Worm (Caenorhabditis elegans): ENCODE measurements around the gene str-225.

Gene str-225

DNA sequence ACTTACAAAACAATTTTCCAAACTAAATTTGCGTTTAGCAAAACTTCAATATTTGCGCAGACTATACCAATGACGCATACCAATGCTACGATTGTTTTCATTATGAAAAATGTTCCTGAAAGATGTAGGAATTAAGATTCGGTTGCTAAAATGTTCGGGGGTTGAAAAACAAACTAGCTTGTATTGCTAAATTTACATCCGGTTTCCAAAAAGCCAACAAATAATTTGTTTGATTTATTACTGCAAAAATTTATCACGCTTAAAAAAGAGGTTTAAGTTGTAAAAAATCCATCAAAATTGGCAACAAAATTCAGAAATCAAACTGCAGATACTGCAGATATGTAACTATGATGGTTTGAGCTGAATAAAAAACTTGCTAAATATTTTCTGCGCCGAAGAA is 27.3 kb upstream of the str-225 start, which contains the start of gene srbc-30:
TSS of gene srbc-30 (minus strand) at position 101 of the 400 bp plus-strand sequence.
- no peak for TF ChIP-seq B0310.2 (tag; optimal IDR thresholded peaks at IDR 0.05)
- TF ChIP-seq ceh-36 (tag; optimal IDR thresholded peaks at IDR 0.05): no peak
- no peak for TF ChIP-seq flt-1 (GFP tag; IDR thresholded peaks at IDR 0.05)
- no peak for TF ChIP-seq hnd-1 (tag; optimal IDR thresholded peaks at IDR 0.05)
- no peak for TF ChIP-seq ets-7 (tag; optimal IDR thresholded peaks at IDR 0.05)
- no peak for TF ChIP-seq pes-1 (GFP tag; IDR thresholded peaks at IDR 0.05)
- TF ChIP-seq hmg-4 (GFP tag; optimal IDR thresholded peaks at IDR 0.05): no peak

DNA sequence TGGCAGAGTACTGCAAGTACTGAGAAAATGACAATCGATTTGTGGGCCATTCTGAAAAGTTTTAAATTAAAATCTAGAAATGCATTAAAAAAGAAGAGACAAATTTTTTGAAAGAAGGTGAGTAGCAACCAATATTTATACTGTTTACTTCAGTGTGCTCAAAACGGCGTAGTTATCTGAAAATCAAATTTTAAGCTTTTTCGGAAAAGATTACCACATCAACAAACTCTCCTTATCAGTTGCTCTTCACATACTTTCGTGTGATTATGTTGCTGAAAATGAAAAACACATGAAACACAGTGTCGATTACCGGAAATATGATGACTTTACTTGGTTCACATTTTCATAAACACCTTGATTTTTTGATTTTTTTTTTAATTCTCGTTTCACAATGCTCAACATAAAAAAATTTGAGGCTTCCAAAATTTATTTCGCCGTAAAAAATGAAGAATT is 25.0 kb upstream of the str-225 start, which contains the start of gene lys-7:
TSS of gene lys-7 (minus strand) at position 51 of the 453 bp plus-strand sequence.
- TF ChIP-seq ets-7 (tag; optimal IDR thresholded peaks at IDR 0.05): no peak
- no peak for TF ChIP-seq flt-1 (GFP tag; IDR thresholded peaks at IDR 0.05)
- no peak for TF ChIP-seq hmg-4 (GFP tag; optimal IDR thresholded peaks at IDR 0.05)
- TF ChIP-seq hmbx-1 (tag; optimal IDR thresholded peaks at IDR 0.05): no peak
- TF ChIP-seq ama-1 (optimal IDR thresholded peaks at IDR 0.05): no peak
- no peak for TF ChIP-seq sea-1 (GFP tag; conservative IDR thresholded peaks at IDR 0.05)
- TF ChIP-seq aly-1 (tag; optimal IDR thresholded peaks at IDR 0.05): no peak
- TF ChIP-seq scrt-1 (GFP tag; IDR thresholded peaks at IDR 0.05): no peak
- TF ChIP-seq tbx-37 (GFP tag; conservative IDR thresholded peaks at IDR 0.05): no peak
- TF ChIP-seq B0310.2 (tag; optimal IDR thresholded peaks at IDR 0.05): no peak
- no peak for TF ChIP-seq ceh-13 (GFP tag; optimal IDR thresholded peaks at IDR 0.05)
- TF ChIP-seq F13C5.2 (tag; optimal IDR thresholded peaks at IDR 0.05): no peak
- no peak for TF ChIP-seq tra-4 (tag; optimal IDR thresholded peaks at IDR 0.05)
- no peak for TF ChIP-seq tbx-11 (GFP tag; IDR thresholded peaks at IDR 0.05)
- TF ChIP-seq pes-1 (GFP tag; IDR thresholded peaks at IDR 0.05): no peak
- no peak for TF ChIP-seq hnd-1 (tag; optimal IDR thresholded peaks at IDR 0.05)
- no peak for TF ChIP-seq ceh-36 (tag; optimal IDR thresholded peaks at IDR 0.05)

DNA sequence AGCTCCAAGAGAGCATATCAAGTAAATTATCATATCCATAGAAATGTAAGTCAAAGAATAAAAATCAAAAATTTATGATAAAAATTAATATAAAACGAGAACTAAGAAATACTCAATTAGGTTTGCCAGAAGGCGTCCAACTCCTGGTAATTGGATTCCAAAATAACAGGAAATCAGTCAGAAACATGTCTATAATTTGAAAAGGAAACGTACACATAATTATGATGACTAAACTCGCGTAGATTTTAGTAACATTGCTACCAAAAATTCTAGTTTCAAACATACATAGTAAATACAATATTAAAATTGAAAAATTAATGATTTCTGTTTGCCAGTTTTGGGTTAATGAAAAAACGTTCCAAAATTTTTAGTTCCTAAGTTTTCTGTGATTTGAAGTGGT is 22.9 kb upstream of the str-225 start, which contains the start of gene srbc-33:
TSS of gene srbc-33 (minus strand) at position 101 of the 400 bp plus-strand sequence.
- no peak for TF ChIP-seq hmbx-1 (tag; optimal IDR thresholded peaks at IDR 0.05)
- TF ChIP-seq tbx-37 (GFP tag; conservative IDR thresholded peaks at IDR 0.05): no peak
- no peak for TF ChIP-seq hnd-1 (tag; optimal IDR thresholded peaks at IDR 0.05)
- no peak for TF ChIP-seq flt-1 (GFP tag; IDR thresholded peaks at IDR 0.05)
- no peak for TF ChIP-seq ets-7 (tag; optimal IDR thresholded peaks at IDR 0.05)
- TF ChIP-seq ama-1 (optimal IDR thresholded peaks at IDR 0.05): no peak
- TF ChIP-seq ceh-36 (tag; optimal IDR thresholded peaks at IDR 0.05): no peak

DNA sequence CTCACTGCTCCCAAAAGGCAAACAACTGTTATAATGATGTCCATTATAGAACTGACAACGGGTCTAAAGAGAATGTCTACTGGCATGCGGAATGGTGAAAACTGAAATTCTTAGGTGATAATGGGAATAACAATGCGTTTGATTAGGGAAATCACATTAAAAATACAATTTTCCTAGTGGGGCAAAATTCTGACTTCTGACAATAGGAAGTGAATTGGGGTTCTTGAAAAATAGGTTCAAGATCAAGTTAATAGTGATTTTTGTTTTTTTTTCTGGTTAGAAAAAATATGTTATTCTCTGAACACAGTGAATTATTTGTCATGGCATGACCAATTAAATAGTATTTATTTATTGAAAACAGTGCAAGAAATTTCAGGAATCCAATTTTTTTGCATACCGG is 20.8 kb upstream of the str-225 start, which contains the start of gene srbc-32:
TSS of gene srbc-32 (minus strand) at position 101 of the 400 bp plus-strand sequence.
- TF ChIP-seq hmbx-1 (tag; optimal IDR thresholded peaks at IDR 0.05): no peak
- no peak for TF ChIP-seq hmg-4 (GFP tag; optimal IDR thresholded peaks at IDR 0.05)
- TF ChIP-seq tbx-37 (GFP tag; conservative IDR thresholded peaks at IDR 0.05): no peak
- no peak for TF ChIP-seq sea-1 (GFP tag; conservative IDR thresholded peaks at IDR 0.05)
- TF ChIP-seq hnd-1 (tag; optimal IDR thresholded peaks at IDR 0.05): no peak
- no peak for TF ChIP-seq ets-7 (tag; optimal IDR thresholded peaks at IDR 0.05)
- TF ChIP-seq ama-1 (optimal IDR thresholded peaks at IDR 0.05): no peak
- no peak for TF ChIP-seq B0310.2 (tag; optimal IDR thresholded peaks at IDR 0.05)
- no peak for TF ChIP-seq ceh-36 (tag; optimal IDR thresholded peaks at IDR 0.05)
- no peak for TF ChIP-seq scrt-1 (GFP tag; IDR thresholded peaks at IDR 0.05)
- TF ChIP-seq tra-4 (tag; optimal IDR thresholded peaks at IDR 0.05): no peak
- no peak for TF ChIP-seq pes-1 (GFP tag; IDR thresholded peaks at IDR 0.05)

DNA sequence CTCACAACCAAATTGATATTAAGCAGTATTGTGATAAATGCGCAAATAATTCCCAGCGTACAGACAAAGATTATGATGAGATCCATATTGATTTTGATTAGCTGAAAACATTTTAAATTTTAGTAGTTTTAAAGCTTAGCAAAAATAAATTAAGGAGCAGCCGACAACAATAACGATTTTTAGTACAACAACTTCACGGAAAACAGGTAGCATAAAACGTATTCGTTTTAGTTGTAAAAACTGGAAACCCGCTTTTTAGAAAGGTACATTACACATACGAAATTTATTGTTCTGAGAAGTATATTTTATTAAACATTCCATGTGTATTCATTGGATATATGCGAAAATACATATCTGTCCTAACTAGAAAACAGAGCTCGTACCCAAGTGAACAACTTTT is 17.2 kb upstream of the str-225 start, which contains the start of gene srbc-36:
TSS of gene srbc-36 (minus strand) at position 101 of the 400 bp plus-strand sequence.
- TF ChIP-seq hmg-4 (GFP tag; optimal IDR thresholded peaks at IDR 0.05) (no peak), ets-7 (tag; optimal IDR thresholded peaks at IDR 0.05) (no peak), flt-1 (GFP tag; IDR thresholded peaks at IDR 0.05) (no peak), ama-1 (optimal IDR thresholded peaks at IDR 0.05) (no peak), ceh-36 (tag; optimal IDR thresholded peaks at IDR 0.05) (no peak), tra-4 (tag; optimal IDR thresholded peaks at IDR 0.05) (no peak), tbx-11 (GFP tag; IDR thresholded peaks at IDR 0.05) (no peak), hnd-1 (tag; optimal IDR thresholded peaks at IDR 0.05) (no peak), pes-1 (GFP tag; IDR thresholded peaks at IDR 0.05) (no peak), hmbx-1 (tag; optimal IDR thresholded peaks at IDR 0.05) (no peak), B0310.2 (tag; optimal IDR thresholded peaks at IDR 0.05) (no peak), aly-1 (tag; optimal IDR thresholded peaks at IDR 0.05) (no peak), ceh-13 (GFP tag; optimal IDR thresholded peaks at IDR 0.05) (no peak), F13C5.2 (tag; optimal IDR thresholded peaks at IDR 0.05) (no peak)

DNA sequence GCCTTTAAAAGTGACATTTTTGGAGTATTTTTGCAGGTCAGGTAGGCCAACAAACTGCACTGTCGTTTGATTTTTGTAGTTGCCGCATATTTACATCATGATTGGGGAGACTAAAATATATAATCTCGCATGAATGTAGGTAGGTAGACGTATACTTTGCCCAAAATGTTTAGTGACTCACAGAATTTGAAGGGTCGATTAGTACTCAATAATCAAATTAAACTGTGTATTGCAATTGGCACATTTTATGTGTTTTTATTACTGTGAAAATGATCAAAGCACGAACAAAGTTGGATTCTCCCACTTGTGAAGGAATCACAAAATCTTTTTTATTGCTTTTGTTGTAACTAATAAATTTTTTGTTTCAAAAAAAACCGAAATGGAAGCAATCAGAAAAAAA is 10.7 kb upstream of the str-225 start, which contains the start of gene C07G3.15:
TSS of gene C07G3.15 (minus strand) at position 101 of the 400 bp plus-strand sequence.
- TF ChIP-seq ceh-13 (GFP tag; optimal IDR thresholded peaks at IDR 0.05) (no peak), pes-1 (GFP tag; IDR thresholded peaks at IDR 0.05) (no peak), scrt-1 (GFP tag; IDR thresholded peaks at IDR 0.05) (no peak), F13C5.2 (tag; optimal IDR thresholded peaks at IDR 0.05) (no peak), hmg-4 (GFP tag; optimal IDR thresholded peaks at IDR 0.05) (no peak), hmbx-1 (tag; optimal IDR thresholded peaks at IDR 0.05) (no peak), ets-7 (tag; optimal IDR thresholded peaks at IDR 0.05) (no peak), B0310.2 (tag; optimal IDR thresholded peaks at IDR 0.05) (no peak), hnd-1 (tag; optimal IDR thresholded peaks at IDR 0.05) (no peak), ama-1 (optimal IDR thresholded peaks at IDR 0.05) (no peak)

DNA sequence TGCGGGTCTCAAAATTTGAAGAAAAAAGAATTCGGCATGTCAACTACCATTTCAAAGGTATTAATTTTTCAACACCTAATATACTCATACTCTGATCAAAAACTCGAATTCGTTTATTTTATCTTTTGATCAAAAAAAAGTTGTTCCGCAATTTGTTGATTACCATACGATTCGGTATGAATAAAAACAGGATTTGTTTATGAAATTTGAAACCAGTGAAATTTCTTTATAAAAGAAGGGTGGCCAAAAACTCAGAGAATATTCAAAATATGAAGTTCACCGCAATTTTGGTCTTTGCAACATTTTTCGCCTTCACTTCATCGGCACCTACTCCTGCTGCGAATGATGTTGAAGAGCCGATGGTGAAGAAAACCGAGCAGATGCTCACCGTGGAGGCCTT is 5.6 kb upstream of the str-225 start, which contains the start of the genes C07G3.8 and C07G3.10:
TSS of gene C07G3.8 (minus strand) at position 101 of the 400 bp plus-strand sequence.
TSS of gene C07G3.10 (plus strand) at position 270 of the 400 bp plus-strand sequence.
- TF ChIP-seq scrt-1 (GFP tag; IDR thresholded peaks at IDR 0.05) (no peak), ama-1 (optimal IDR thresholded peaks at IDR 0.05) (no peak), tra-4 (tag; optimal IDR thresholded peaks at IDR 0.05) (no peak), aly-1 (tag; optimal IDR thresholded peaks at IDR 0.05) (no peak), tbx-37 (GFP tag; conservative IDR thresholded peaks at IDR 0.05) (no peak), flt-1 (GFP tag; IDR thresholded peaks at IDR 0.05) (no peak), hmbx-1 (tag; optimal IDR thresholded peaks at IDR 0.05) (no peak), sea-1 (GFP tag; conservative IDR thresholded peaks at IDR 0.05) (no peak), ets-7 (tag; optimal IDR thresholded peaks at IDR 0.05) (no peak), ceh-36 (tag; optimal IDR thresholded peaks at IDR 0.05) (no peak), tbx-11 (GFP tag; IDR thresholded peaks at IDR 0.05) (no peak), hmg-4 (GFP tag; optimal IDR thresholded peaks at IDR 0.05) (no peak), hnd-1 (tag; optimal IDR thresholded peaks at IDR 0.05) (no peak), F13C5.2 (tag; optimal IDR thresholded peaks at IDR 0.05) (no peak), B0310.2 (tag; optimal IDR thresholded peaks at IDR 0.05) (no peak), ceh-13 (GFP tag; optimal IDR thresholded peaks at IDR 0.05) (no peak)

All from whole organism, early embryonic.